Worm (Caenorhabditis elegans) whole organism, L4/young adult: ENCODE results near the gene C06C6.7.

ENCODE experiments used
- W03F9.2 ChIP-seq: fragments of 150-350 bp; optimal IDR thresholded peaks from 2 replicates; lab custom pipeline; 2014; ENCODE audit warnings: missing biosample characterization, missing genetic modification characterization
- him-1 ChIP-seq: sonication (generic microtip); optimal IDR thresholded peaks from 2 replicates; lab custom pipeline; 2016; ENCODE audit warnings: missing genotype, missing genetic modification reagents, missing genetic modification characterization, missing compliant biosample characterization

DNA sequence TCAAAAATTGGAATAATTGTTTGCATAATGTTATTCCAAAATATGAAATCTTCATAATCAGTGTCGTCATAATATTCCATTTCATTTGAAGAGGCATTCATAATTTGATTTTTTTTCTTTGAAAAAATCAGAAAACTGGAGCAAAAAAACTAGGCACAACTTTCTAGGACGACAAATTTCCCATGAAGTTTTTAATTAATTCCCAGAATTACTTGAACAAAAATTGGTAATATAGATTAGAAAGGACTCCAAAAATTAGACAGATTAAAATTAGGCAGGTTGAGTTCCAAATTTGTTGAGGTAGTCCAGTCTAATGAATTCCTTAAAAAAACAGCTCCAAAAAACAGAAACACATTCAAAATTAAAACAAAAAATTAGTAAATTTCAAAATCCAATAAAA lies 37.0 kb upstream of the C06C6.7 start, which contains the start of gene srw-57:
- TF ChIP-seq him-1 (tag; lab: Kevin White, UChicago): no peak
- no peak for TF ChIP-seq W03F9.2 (tag; lab: Kevin White, UChicago)
